Fruit fly (Drosophila melanogaster) whole organism, embryonic: ENCODE measurements around the gene Jon99Fii.
A peak's percentile ranks its signal among the peaks of the same experiment; 100 is the strongest.

Experiments used
- CG10959 ChIP-seq: fragments of 200-800 bp; sonication (Bioruptor generic); IDR thresholded peaks from 2 replicates; pipeline ENCODE4 v1.3.6; 2022; ENCODE audit warnings: missing biosample characterization, missing genetic modification characterization
- CG11504 ChIP-seq: fragments of 200-800 bp; sonication (Bioruptor generic); optimal IDR thresholded peaks from 3 replicates; lab custom pipeline; 2019; ENCODE audit warnings: missing biosample characterization, mild to moderate bottlenecking, missing genetic modification characterization, moderate library complexity
- CG12391 ChIP-seq: fragments of 200-800 bp; sonication (Bioruptor generic); optimal IDR thresholded peaks from 3 replicates; lab custom pipeline; 2018; ENCODE audit warnings: missing biosample characterization, mild to moderate bottlenecking, missing genetic modification characterization, moderate library complexity
- CG14014 ChIP-seq: fragments of 200-800 bp; sonication (Bioruptor generic); IDR thresholded peaks from 2 replicates; pipeline ENCODE4 v1.3.6; 2022; ENCODE audit warnings: missing biosample characterization, missing genetic modification characterization
- CG15011 ChIP-seq: fragments of 200-800 bp; sonication (Bioruptor generic); optimal IDR thresholded peaks from 3 replicates; lab custom pipeline; 2018; ENCODE audit warnings: missing biosample characterization, mild to moderate bottlenecking, missing genetic modification characterization
- CG1603 ChIP-seq: fragments of 200-800 bp; sonication (Bioruptor generic); optimal IDR thresholded peaks from 2 replicates; lab custom pipeline; 2019; ENCODE audit warnings: missing biosample characterization, mild to moderate bottlenecking, missing genetic modification characterization, moderate library complexity
- CG1647 ChIP-seq: fragments of 200-800 bp; sonication (Bioruptor generic); optimal IDR thresholded peaks from 3 replicates; lab custom pipeline; 2016; ENCODE audit warnings: missing biosample characterization, missing genetic modification characterization
- CG16815 ChIP-seq: fragments of 200-800 bp; sonication (Bioruptor generic); optimal IDR thresholded peaks from 3 replicates; lab custom pipeline; 2017; ENCODE audit warnings: missing biosample characterization, mild to moderate bottlenecking, missing genetic modification characterization
- CG17359 ChIP-seq: fragments of 200-800 bp; sonication (Bioruptor generic); optimal IDR thresholded peaks from 3 replicates; lab custom pipeline; 2018; ENCODE audit warnings: missing biosample characterization, mild to moderate bottlenecking, missing genetic modification characterization, moderate library complexity
- CG17361 ChIP-seq: fragments of 200-800 bp; sonication (Bioruptor generic); IDR thresholded peaks from 3 replicates; pipeline ENCODE4 v1.3.6; 2022; ENCODE audit warnings: missing biosample characterization, missing genetic modification characterization
- CG17802 ChIP-seq: fragments of 200-800 bp; sonication (Bioruptor generic); optimal IDR thresholded peaks from 2 replicates; lab custom pipeline; 2018; ENCODE audit warnings: missing biosample characterization, mild to moderate bottlenecking, missing genetic modification characterization, moderate library complexity
- CG18011 ChIP-seq: fragments of 200-800 bp; sonication (Bioruptor generic); optimal IDR thresholded peaks from 2 replicates; lab custom pipeline; 2017; ENCODE audit warnings: missing biosample characterization, missing genetic modification characterization, mild to moderate bottlenecking, moderate library complexity, missing genotype
- CG2678 ChIP-seq: fragments of 200-800 bp; sonication (Bioruptor generic); optimal IDR thresholded peaks from 3 replicates; lab custom pipeline; 2019; ENCODE audit warnings: missing biosample characterization, mild to moderate bottlenecking, missing genetic modification characterization, moderate library complexity
- CG2712 ChIP-seq: fragments of 200-800 bp; optimal IDR thresholded peaks from 3 replicates; lab custom pipeline; 2019; ENCODE audit warnings: missing biosample characterization, mild to moderate bottlenecking, missing genetic modification characterization, moderate library complexity
- CG32532 ChIP-seq: fragments of 200-800 bp; sonication (Bioruptor generic); IDR thresholded peaks from 2 replicates; pipeline ENCODE4 v1.3.6; 2022; ENCODE audit warnings: missing biosample characterization, missing genetic modification characterization
- CG4282 ChIP-seq: fragments of 200-800 bp; sonication (Bioruptor generic); optimal IDR thresholded peaks from 2 replicates; lab custom pipeline; 2016; ENCODE audit warnings: missing biosample characterization, missing genetic modification characterization
- CG6654 ChIP-seq: fragments of 200-800 bp; sonication (Bioruptor generic); optimal IDR thresholded peaks from 2 replicates; lab custom pipeline; 2017; ENCODE audit warnings: missing biosample characterization, mild to moderate bottlenecking, missing genetic modification characterization
- CG6765 ChIP-seq: fragments of 200-800 bp; sonication (Bioruptor generic); optimal IDR thresholded peaks from 3 replicates; lab custom pipeline; 2017; ENCODE audit warnings: missing biosample characterization, mild to moderate bottlenecking, missing genetic modification characterization
- CG6854 ChIP-seq: fragments of 200-800 bp; sonication (Bioruptor generic); optimal IDR thresholded peaks from 3 replicates; lab custom pipeline; 2017; ENCODE audit warnings: missing biosample characterization, mild to moderate bottlenecking, missing genetic modification characterization
- CG9876 ChIP-seq: fragments of 200-800 bp; sonication (Bioruptor generic); optimal IDR thresholded peaks from 2 replicates; lab custom pipeline; 2016; ENCODE audit warnings: missing biosample characterization, missing genetic modification characterization
- Dek ChIP-seq: fragments of 200-800 bp; sonication (Bioruptor generic); optimal IDR thresholded peaks from 3 replicates; lab custom pipeline; 2019; ENCODE audit warnings: missing biosample characterization, mild to moderate bottlenecking, missing genetic modification characterization, moderate library complexity
- Dip3 ChIP-seq: fragments of 200-800 bp; sonication (Bioruptor generic); optimal IDR thresholded peaks from 3 replicates; lab custom pipeline; 2016; ENCODE audit warnings: missing biosample characterization, missing genetic modification characterization
- HmgD ChIP-seq: fragments of 200-800 bp; sonication (Bioruptor generic); optimal IDR thresholded peaks from 3 replicates; lab custom pipeline; 2016; ENCODE audit warnings: missing biosample characterization, missing genetic modification characterization
- Kr ChIP-seq: fragments of 200-800 bp; sonication (Bioruptor generic); optimal IDR thresholded peaks from 2 replicates; lab custom pipeline; 2017; ENCODE audit warnings: missing biosample characterization, mild to moderate bottlenecking, missing genetic modification characterization
- Meics ChIP-seq: fragments of 200-800 bp; sonication (Bioruptor generic); optimal IDR thresholded peaks from 2 replicates; lab custom pipeline; 2017; ENCODE audit warnings: missing biosample characterization, mild to moderate bottlenecking, missing genetic modification characterization
- Scr ChIP-seq: fragments of 200-800 bp; sonication (Bioruptor generic); IDR thresholded peaks from 2 replicates; pipeline ENCODE4 v1.3.6; 2022; ENCODE audit warnings: missing biosample characterization, missing genetic modification characterization; ENCODE audit not compliant: partially characterized antibody
- Sox100B ChIP-seq: fragments of 200-800 bp; sonication (Bioruptor generic); optimal IDR thresholded peaks from 3 replicates; lab custom pipeline; 2018; ENCODE audit warnings: missing biosample characterization, mild to moderate bottlenecking, missing genetic modification characterization
- Sry-δ ChIP-seq: fragments of 200-800 bp; sonication (Bioruptor generic); optimal IDR thresholded peaks from 2 replicates; lab custom pipeline; 2016; ENCODE audit warnings: missing biosample characterization, missing genetic modification characterization
- TFAM ChIP-seq: fragments of 200-800 bp; sonication (Bioruptor generic); optimal IDR thresholded peaks from 2 replicates; lab custom pipeline; 2017; ENCODE audit warnings: missing biosample characterization, missing genetic modification characterization, inconsistent platforms
- Taf1 ChIP-seq: fragments of 200-800 bp; sonication (Bioruptor generic); IDR thresholded peaks from 2 replicates; pipeline ENCODE4 v1.3.6; 2022; ENCODE audit warnings: missing biosample characterization, missing genetic modification characterization
- Trl ChIP-seq, 3 experiments: fragments of >200 bp in 2 of 3; fragments of 200-800 bp in 1 of 3; sonication (Bioruptor generic) in 1 of 3; optimal IDR thresholded peaks; 2 replicates in 1 of 3; 3 replicates in 2 of 3; lab custom pipeline; 2016 to 2017; ENCODE audit warnings: missing biosample characterization in 1 of 3, missing genetic modification characterization in 1 of 3
- amos ChIP-seq: fragments of 200-800 bp; sonication (Bioruptor generic); IDR thresholded peaks from 2 replicates; pipeline ENCODE4 v1.3.6; 2022; ENCODE audit warnings: missing biosample characterization, missing genetic modification characterization; ENCODE audit not compliant: partially characterized antibody
- bcd ChIP-seq: fragments of 200-800 bp; sonication (Bioruptor generic); optimal IDR thresholded peaks from 2 replicates; lab custom pipeline; 2017; ENCODE audit warnings: missing biosample characterization, mild to moderate bottlenecking, missing genetic modification characterization
- br ChIP-seq: fragments of >200 bp; optimal IDR thresholded peaks from 2 replicates; lab custom pipeline; 2017
- dpn ChIP-seq, 2 experiments: fragments of 200-800 bp; sonication (Bioruptor generic); optimal IDR thresholded peaks; 3 replicates each; lab custom pipeline; 2016; ENCODE audit warnings: missing biosample characterization in 2 of 2, missing genetic modification characterization in 2 of 2
- en ChIP-seq: fragments of 200-800 bp; sonication (Bioruptor generic); optimal IDR thresholded peaks from 2 replicates; lab custom pipeline; 2016; ENCODE audit warnings: missing biosample characterization, missing genetic modification characterization
- fd96Cb ChIP-seq: fragments of 200-800 bp; sonication (Bioruptor generic); optimal IDR thresholded peaks from 2 replicates; lab custom pipeline; 2018; ENCODE audit warnings: missing biosample characterization, mild to moderate bottlenecking, missing genetic modification characterization, moderate library complexity
- gem ChIP-seq: fragments of 200-800 bp; sonication (Bioruptor generic); optimal IDR thresholded peaks from 2 replicates; lab custom pipeline; 2019; ENCODE audit warnings: missing biosample characterization, mild to moderate bottlenecking, missing genetic modification characterization, moderate library complexity
- gsb ChIP-seq: fragments of 200-800 bp; sonication (Bioruptor generic); IDR thresholded peaks from 2 replicates; pipeline ENCODE4 v1.3.6; 2022; ENCODE audit warnings: missing biosample characterization, missing genetic modification characterization
- hth ChIP-seq: fragments of >200 bp; optimal IDR thresholded peaks from 2 replicates; lab custom pipeline; 2017; ENCODE audit warnings: inconsistent platforms
- kah ChIP-seq: fragments of 200-800 bp; sonication (Bioruptor generic); optimal IDR thresholded peaks from 2 replicates; lab custom pipeline; 2018; ENCODE audit warnings: missing biosample characterization, mild to moderate bottlenecking, missing genetic modification characterization
- ken ChIP-seq: fragments of 200-800 bp; sonication (Bioruptor generic); IDR thresholded peaks from 3 replicates; pipeline ENCODE4 v1.3.6; 2022; ENCODE audit warnings: missing biosample characterization, missing genetic modification characterization
- lab ChIP-seq: fragments of 200-800 bp; sonication (Bioruptor generic); optimal IDR thresholded peaks from 3 replicates; lab custom pipeline; 2017; ENCODE audit warnings: missing biosample characterization, missing genetic modification characterization, mild to moderate bottlenecking, moderate library complexity, missing genetic modification reagents
- lbe ChIP-seq: fragments of 200-800 bp; sonication (Bioruptor generic); optimal IDR thresholded peaks from 2 replicates; lab custom pipeline; 2016; ENCODE audit warnings: missing biosample characterization, mild to moderate bottlenecking, missing genetic modification characterization
- lilli ChIP-seq: fragments of 200-800 bp; sonication (Bioruptor generic); optimal IDR thresholded peaks from 3 replicates; lab custom pipeline; 2016; ENCODE audit warnings: missing biosample characterization, missing genetic modification characterization
- nau ChIP-seq: fragments of 200-800 bp; sonication (Bioruptor generic); optimal IDR thresholded peaks from 3 replicates; lab custom pipeline; 2017; ENCODE audit warnings: missing biosample characterization, mild to moderate bottlenecking, missing genetic modification characterization, missing genetic modification reagents
- pfk ChIP-seq: fragments of 200-800 bp; sonication (Bioruptor generic); optimal IDR thresholded peaks from 2 replicates; lab custom pipeline; 2018; ENCODE audit warnings: missing biosample characterization, mild to moderate bottlenecking, missing genetic modification characterization, moderate library complexity
- prd ChIP-seq, 3 experiments: fragments of >200 bp in 2 of 3; fragments of 200-800 bp in 1 of 3; sonication (Bioruptor generic) in 1 of 3; optimal IDR thresholded peaks in 2 of 3; IDR thresholded peaks in 1 of 3; 2 replicates in 2 of 3; 3 replicates in 1 of 3; pipeline versions ENCODE4 v1.3.6 to Lab custom; 2017 to 2022; ENCODE audit warnings: missing biosample characterization in 1 of 3, missing genetic modification characterization in 1 of 3
- pum ChIP-seq: fragments of 200-800 bp; sonication (Bioruptor generic); optimal IDR thresholded peaks from 2 replicates; lab custom pipeline; 2016; ENCODE audit warnings: missing biosample characterization, missing genetic modification characterization
- sens ChIP-seq: fragments of 200-800 bp; sonication (Bioruptor generic); peaks from one replicate; lab custom pipeline; 2016; ENCODE audit warnings: missing biosample characterization, missing genetic modification characterization
- sqz ChIP-seq: fragments of 200-800 bp; sonication (Bioruptor generic); optimal IDR thresholded peaks from 3 replicates; lab custom pipeline; 2018; ENCODE audit warnings: missing biosample characterization, mild to moderate bottlenecking, missing genetic modification characterization
- ssp ChIP-seq: fragments of 200-800 bp; sonication (Bioruptor generic); IDR thresholded peaks from 2 replicates; pipeline ENCODE4 v1.3.6; 2022; ENCODE audit warnings: missing biosample characterization, missing genetic modification characterization

The Jon99Fii gene

DNA sequence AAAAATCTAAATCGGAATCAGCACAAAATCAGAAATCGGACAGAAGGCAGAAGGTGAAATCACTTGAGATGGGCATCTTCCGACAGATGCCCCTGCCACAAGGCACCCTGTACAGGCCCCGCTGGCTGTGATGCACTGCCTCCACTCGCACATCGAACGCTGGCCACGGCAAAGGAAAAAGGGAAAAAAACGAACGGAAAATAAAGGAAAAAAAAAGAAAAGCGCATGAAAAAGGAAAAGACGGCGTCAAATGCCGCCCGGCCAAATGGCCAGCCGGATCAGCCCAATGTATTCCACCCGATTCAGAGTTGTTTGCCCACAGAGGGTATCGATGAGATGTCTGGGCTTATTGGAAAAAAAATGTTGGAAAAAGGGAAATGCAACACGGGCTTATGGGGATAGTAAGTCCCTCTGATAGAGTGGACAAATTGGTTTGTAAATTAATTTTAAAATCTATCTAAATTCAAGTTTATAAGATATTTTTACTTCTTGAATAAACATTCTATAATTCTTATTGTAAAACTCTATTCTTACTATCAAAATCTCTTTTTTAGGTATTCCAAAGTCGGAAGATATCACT lies 43.5 kb upstream of the Jon99Fii start (continued):
- TF ChIP-seq CG17361 (GFP tag; lab: Robert Waterston, UW) (peak; percentile 53; the same call in 2 of the 3 replicates), sqz (GFP tag; lab: Kevin White, UChicago) (no peak), HmgD (GFP tag; lab: Kevin White, UChicago) (no peak), CG1603 (tag; lab: Kevin White, UChicago) (no peak), CG16815 (no peak), CG4282 (GFP tag; lab: Kevin White, UChicago) (no peak), CG15011 (GFP tag; lab: Kevin White, UChicago) (no peak), kah (GFP tag; lab: Kevin White, UChicago) (no peak), Taf1 (GFP tag; lab: Robert Waterston, UW) (no peak), CG9876 (no peak), Meics (GFP tag; lab: Kevin White, UChicago) (no peak), CG32532 (GFP tag; lab: Robert Waterston, UW) (no peak), CG17359 (tag; lab: Kevin White, UChicago) (no peak), ken (GFP tag; lab: Robert Waterston, UW) (no peak), Kr (GFP tag; lab: Kevin White, UChicago) (no peak), CG10959 (GFP tag; lab: Robert Waterston, UW) (no peak), lbe (no peak), Sry-δ (GFP tag; lab: Kevin White, UChicago) (no peak), Sox100B (peak; percentile 20), hth (no peak), gsb (GFP tag; lab: Robert Waterston, UW) (no peak), TFAM (GFP tag; lab: Kevin White, UChicago) (no peak), Scr (GFP tag; lab: Robert Waterston, UW) (no peak), br (lab: Kevin White, UChicago) (no peak), nau (GFP tag; lab: Kevin White, UChicago) (no peak), CG17802 (tag; lab: Kevin White, UChicago) (no peak), CG6765 (GFP tag; lab: Kevin White, UChicago) (no peak), CG1647 (GFP tag; lab: Kevin White, UChicago) (no peak), ssp (GFP tag; lab: Robert Waterston, UW) (no peak), lilli (no peak), fd96Cb (tag; lab: Kevin White, UChicago) (peak; percentile 27), pfk (no peak), sens (no peak), Trl (optimal IDR thresholded peaks at IDR 0.05; lab: Kevin White, UChicago) (no peak), Trl (GFP tag; optimal IDR thresholded peaks at IDR 0.05; lab: Kevin White, UChicago) (no peak), bcd (GFP tag; lab: Kevin White, UChicago) (peak; percentile 5), Dip3 (GFP tag; lab: Kevin White, UChicago) (no peak), dpn (GFP tag; optimal IDR thresholded peaks at IDR 0.05; lab: Kevin White, UChicago) (no peak), en (GFP tag; lab: Kevin White, UChicago) (no peak), CG6654 (GFP tag; lab: Kevin White, UChicago) (no peak), CG18011 (no peak)

DNA sequence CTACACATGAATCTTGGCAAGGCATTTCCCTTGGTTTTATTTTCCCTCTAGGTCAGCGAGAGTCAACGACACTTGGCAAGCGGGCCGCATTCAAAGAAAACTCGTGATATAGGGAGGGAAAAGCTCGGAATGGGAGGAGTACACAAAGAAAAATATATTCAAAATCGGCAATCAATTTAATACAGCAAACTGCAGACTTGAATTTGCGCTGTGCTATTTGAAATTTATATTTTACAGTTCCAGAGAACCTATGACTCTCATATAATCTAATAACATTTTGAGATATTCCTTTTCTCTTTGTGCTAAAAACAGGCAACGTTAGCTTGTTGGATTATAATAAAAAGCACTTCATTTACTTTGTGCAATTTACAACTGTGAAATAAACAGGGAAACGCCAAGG lies 41.8 kb upstream of the Jon99Fii start:
- TF ChIP-seq CG11504 (tag; lab: Kevin White, UChicago), result peak; percentile 19
- no peak for TF ChIP-seq amos
- TF ChIP-seq CG2712 (tag; lab: Kevin White, UChicago), result peak; percentile 6
- peak; percentile 19 for TF ChIP-seq CG12391
- no peak for TF ChIP-seq prd (optimal IDR thresholded peaks at IDR 0.05; lab: Kevin White, UChicago)
- 0 out of 3 replicates have a peak, but pooled peaks have one; percentile 14 for TF ChIP-seq prd (GFP tag; IDR thresholded peaks at IDR 0.05; lab: Robert Waterston, UW)
- TF ChIP-seq Dek (tag; lab: Kevin White, UChicago), result no peak
- TF ChIP-seq lab (GFP tag; lab: Kevin White, UChicago), result peak; percentile 9
- TF ChIP-seq CG14014 (GFP tag; lab: Robert Waterston, UW), result no peak
- peak; percentile 15 for TF ChIP-seq CG2678
- TF ChIP-seq CG6854, result no peak
- no peak for TF ChIP-seq pum
- peak; percentile 28 for TF ChIP-seq gem (tag; lab: Kevin White, UChicago)
